Fruit fly (Drosophila melanogaster): ENCODE results near the gene SAK.
A peak's percentile ranks its signal among the peaks of the same experiment; 100 is the strongest.

Gene SAK

DNA sequence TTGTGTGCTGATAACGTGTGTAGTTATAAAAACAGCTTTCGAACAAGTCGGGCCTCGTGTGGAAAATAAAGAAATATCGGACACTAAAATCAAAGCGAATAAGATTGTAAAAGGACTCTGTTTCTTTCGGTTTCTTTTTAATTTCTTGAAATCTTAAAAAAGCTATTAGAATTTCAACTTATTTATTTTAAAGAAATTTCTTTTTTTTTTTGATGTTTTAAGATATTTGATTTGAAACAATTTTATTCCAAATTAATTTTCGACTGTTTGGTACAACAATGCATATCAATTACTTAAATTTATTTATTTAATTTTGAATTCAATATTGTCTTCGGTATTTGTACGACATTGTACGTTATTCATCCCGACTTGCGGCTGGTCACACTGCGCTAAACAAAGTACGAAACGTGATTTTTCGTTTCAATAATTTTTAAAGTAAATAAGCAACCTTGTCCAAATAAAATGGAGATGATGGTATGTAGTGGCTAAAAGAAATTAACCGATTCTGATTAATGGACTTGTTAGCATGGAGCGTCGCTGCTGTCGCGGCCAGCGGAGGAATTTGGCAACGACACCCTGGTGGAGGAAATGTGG is 22.9 kb downstream of the SAK start, which contains the start of the genes CG7202 and CG7519 (continued):
- TF ChIP-seq ewg (GFP tag; optimal IDR thresholded peaks at IDR 0.05) (no peak), CG13287 (GFP tag; IDR thresholded peaks at IDR 0.05; ENCODE audit: partially characterized antibody) (peak; percentile 26; the same call in 1 of the 2 replicates), lola (GFP tag; optimal IDR thresholded peaks at IDR 0.05) (no peak), CG4282 (GFP tag; optimal IDR thresholded peaks at IDR 0.05) (no peak), tio (GFP tag; optimal IDR thresholded peaks at IDR 0.05) (no peak), bab2 (GFP tag; optimal IDR thresholded peaks at IDR 0.05) (no peak), CG10267 (tag; optimal IDR thresholded peaks at IDR 0.05) (peak; percentile 8), row (GFP tag; IDR thresholded peaks at IDR 0.05) (no peak), luna (GFP tag; optimal IDR thresholded peaks at IDR 0.05) (no peak)

DNA sequence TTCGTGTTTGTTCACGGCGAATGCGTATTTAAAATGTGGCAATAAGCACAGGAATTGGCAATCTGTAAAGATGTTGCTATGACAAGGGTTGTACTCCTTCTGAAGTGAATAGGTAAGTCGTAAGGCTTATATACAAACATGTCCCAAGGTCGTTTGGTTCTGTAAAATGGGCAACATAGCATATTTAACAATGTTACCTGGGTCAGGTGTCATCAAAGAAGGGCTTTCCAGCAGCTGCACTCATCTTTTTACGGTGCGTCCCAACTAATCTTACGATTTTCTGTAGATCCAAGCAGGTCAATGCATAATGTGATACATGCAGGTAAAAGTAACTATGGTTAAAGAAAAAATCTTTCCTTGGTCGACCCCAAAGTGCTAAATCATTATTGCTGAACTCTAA is 25.2 kb downstream of the SAK start, which contains the start of gene Neu2:
Neu2 (minus strand) TSS at position 101 of the 400 bp plus-strand sequence.
- TF ChIP-seq Neu2 (GFP tag; optimal IDR thresholded peaks at IDR 0.05; ENCODE audit: borderline replicate concordance) = peak; percentile 9
- no peak for TF ChIP-seq D19A (tag; optimal IDR thresholded peaks at IDR 0.05)
- no peak for TF ChIP-seq Mes4 (GFP tag; optimal IDR thresholded peaks at IDR 0.05)

DNA sequence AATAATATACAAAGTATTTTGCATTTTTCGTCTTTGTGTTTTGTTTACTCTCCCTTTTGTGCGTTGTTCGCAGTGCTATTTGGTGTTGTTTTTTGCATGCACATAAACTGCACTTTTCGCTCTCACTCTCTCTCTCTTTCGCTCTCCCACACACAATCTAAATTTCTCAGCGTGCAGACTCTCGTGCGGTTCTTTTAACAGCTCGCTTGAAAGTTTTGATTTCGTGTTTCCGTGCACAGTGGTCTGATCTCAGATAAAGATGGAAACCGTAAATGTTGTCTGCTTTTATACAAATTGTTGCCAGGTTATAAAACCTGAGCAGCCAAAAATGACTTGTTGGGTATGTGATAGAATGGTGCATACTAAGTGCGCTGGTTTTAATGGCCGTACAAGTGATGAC is 30.3 kb downstream of the SAK start:
- TF ChIP-seq Ada2b (GFP tag; IDR thresholded peaks at IDR 0.05) (0 out of 2 replicates have a peak, but pooled peaks have one; percentile 17), row (GFP tag; IDR thresholded peaks at IDR 0.05) (peak; percentile 33; the same call in 1 of the 3 replicates), Drgx (GFP tag; IDR thresholded peaks at IDR 0.05) (0 out of 2 replicates have a peak, but pooled peaks have one; percentile 23), CG6791 (GFP tag; IDR thresholded peaks at IDR 0.05; ENCODE audit: partially characterized antibody) (0 out of 3 replicates have a peak, but pooled peaks have one; percentile 11)

DNA sequence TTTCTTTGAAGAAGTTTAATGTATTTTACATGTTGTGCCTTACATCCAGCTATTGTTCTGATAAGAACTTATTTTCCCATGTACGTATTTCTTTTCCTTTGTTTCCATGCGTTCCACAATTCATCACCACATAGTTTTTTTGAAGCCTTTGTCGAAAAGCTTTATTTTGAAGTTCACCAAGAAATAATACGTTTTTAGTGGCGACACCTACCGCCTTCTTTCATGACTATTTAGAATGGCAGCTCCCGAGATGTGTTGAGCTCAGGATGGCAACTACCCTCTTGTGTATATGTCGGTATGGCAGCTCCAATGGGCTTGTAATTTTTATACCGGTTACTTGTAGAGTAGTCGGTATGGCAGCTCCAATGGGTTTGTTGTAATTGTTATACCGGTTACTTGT is 31.9 kb downstream of the SAK start:
- no peak for TF ChIP-seq Doc2 (GFP tag; IDR thresholded peaks at IDR 0.05)
- TF ChIP-seq dmrt99B (tag; optimal IDR thresholded peaks at IDR 0.05) = no peak
- TF ChIP-seq ATbp (GFP tag; optimal IDR thresholded peaks at IDR 0.05) = no peak
- peak; percentile 17 for TF ChIP-seq Bteb2 (GFP tag; optimal IDR thresholded peaks at IDR 0.05)
- TF ChIP-seq CG11456 (GFP tag; IDR thresholded peaks at IDR 0.05) = no peak
- TF ChIP-seq HLHmδ (GFP tag; optimal IDR thresholded peaks at IDR 0.05) = no peak
- no peak for TF ChIP-seq sna (GFP tag; IDR thresholded peaks at IDR 0.05; ENCODE audit: partially characterized antibody)
- TF ChIP-seq CG15073 (GFP tag; optimal IDR thresholded peaks at IDR 0.05) = no peak
- TF ChIP-seq Atf3 (GFP tag; optimal IDR thresholded peaks at IDR 0.05) = no peak
- TF ChIP-seq rib (GFP tag; IDR thresholded peaks at IDR 0.05) = no peak
- no peak for TF ChIP-seq Kr (GFP tag; optimal IDR thresholded peaks at IDR 0.05)
- TF ChIP-seq slbo (GFP tag; IDR thresholded peaks at IDR 0.05) = peak; percentile 51; the same call in 1 of the 2 replicates
- peak; percentile 92 for TF ChIP-seq Med (GFP tag)
- no peak for TF ChIP-seq CG10209 (GFP tag; optimal IDR thresholded peaks at IDR 0.05)
- TF ChIP-seq gsb (GFP tag; IDR thresholded peaks at IDR 0.05) = no peak
- peak; percentile 16 for TF ChIP-seq CG12391 (tag; optimal IDR thresholded peaks at IDR 0.05)
- no peak for TF ChIP-seq CG6854 (GFP tag; optimal IDR thresholded peaks at IDR 0.05)
- TF ChIP-seq YL-1 (GFP tag; optimal IDR thresholded peaks at IDR 0.05) = no peak
- TF ChIP-seq yki (optimal IDR thresholded peaks at IDR 0.05) = no peak
- peak; percentile 38 for TF ChIP-seq CG13424 (tag; optimal IDR thresholded peaks at IDR 0.05)
- TF ChIP-seq Atf-2 (GFP tag; optimal IDR thresholded peaks at IDR 0.05) = no peak
- TF ChIP-seq CG14667 (GFP tag; IDR thresholded peaks at IDR 0.05) = no peak
- peak; percentile 61 for TF ChIP-seq sug (tag; optimal IDR thresholded peaks at IDR 0.05)
- no peak; the same call in 2 of the 3 replicates for TF ChIP-seq CG11560 (tag; IDR thresholded peaks at IDR 0.05)
- TF ChIP-seq CG10654 (GFP tag; optimal IDR thresholded peaks at IDR 0.05) = peak; percentile 13
- TF ChIP-seq CG33557 (GFP tag; optimal IDR thresholded peaks at IDR 0.05) = no peak
- no peak for TF ChIP-seq CG11093 (GFP tag; IDR thresholded peaks at IDR 0.05)
- TF ChIP-seq vnd (GFP tag; IDR thresholded peaks at IDR 0.05; ENCODE audit: partially characterized antibody) = no peak
- no peak for TF ChIP-seq CG14050 (GFP tag; IDR thresholded peaks at IDR 0.05)
- no peak for TF ChIP-seq Deaf1 (tag; optimal IDR thresholded peaks at IDR 0.05)

All from whole organism, embryonic.